Worm (Caenorhabditis elegans): ENCODE results near the gene dct-5.

DNA sequence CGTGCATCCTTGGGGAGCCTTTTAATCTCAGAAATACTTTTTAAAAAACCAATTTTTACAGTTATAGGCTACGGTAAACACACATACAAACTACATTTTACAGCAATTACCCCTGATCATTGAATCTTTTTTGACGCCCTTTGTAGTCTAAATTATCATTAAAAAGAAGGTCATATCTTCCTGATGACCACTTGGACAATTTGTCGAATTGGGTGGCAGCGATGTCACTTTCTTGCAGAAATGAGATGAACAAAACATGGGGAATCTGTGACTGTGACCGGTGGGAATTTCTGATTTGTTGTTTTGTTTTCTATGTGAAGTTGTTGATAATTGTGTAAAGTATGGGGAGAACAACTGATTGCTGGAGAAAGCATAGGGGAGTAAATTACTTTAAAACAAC is 12.9 kb upstream of the dct-5 start:
- TF ChIP-seq hrde-1 (tag; optimal IDR thresholded peaks at IDR 0.05; ENCODE audit: borderline replicate concordance) (no peak), Y95B8A.8 (GFP tag; IDR thresholded peaks at IDR 0.05) (no peak), mel-28 (tag; optimal IDR thresholded peaks at IDR 0.05; ENCODE audit: borderline replicate concordance) (no peak), lin-26 (GFP tag; IDR thresholded peaks at IDR 0.05) (no peak), unc-130 (GFP tag; optimal IDR thresholded peaks at IDR 0.05) (no peak), snpc-4 (GFP tag; optimal IDR thresholded peaks at IDR 0.05) (no peak), snpc-4 (tag; optimal IDR thresholded peaks at IDR 0.05) (no peak), dpl-1 (GFP tag; optimal IDR thresholded peaks at IDR 0.05) (no peak), mxl-1 (tag; optimal IDR thresholded peaks at IDR 0.05) (no peak), ceh-100 (GFP tag; IDR thresholded peaks at IDR 0.05) (no peak), ama-1 (optimal IDR thresholded peaks at IDR 0.05) (no peak), ama-1 (GFP tag; optimal IDR thresholded peaks at IDR 0.05) (no peak), repo-1 (tag; optimal IDR thresholded peaks at IDR 0.05) (no peak)

Measured in whole organism, young adult.